Worm (Caenorhabditis elegans): ENCODE measurements around the gene pll-1.
A peak's percentile ranks its signal among the peaks of the same experiment; 100 is the strongest.

The pll-1 gene

DNA sequence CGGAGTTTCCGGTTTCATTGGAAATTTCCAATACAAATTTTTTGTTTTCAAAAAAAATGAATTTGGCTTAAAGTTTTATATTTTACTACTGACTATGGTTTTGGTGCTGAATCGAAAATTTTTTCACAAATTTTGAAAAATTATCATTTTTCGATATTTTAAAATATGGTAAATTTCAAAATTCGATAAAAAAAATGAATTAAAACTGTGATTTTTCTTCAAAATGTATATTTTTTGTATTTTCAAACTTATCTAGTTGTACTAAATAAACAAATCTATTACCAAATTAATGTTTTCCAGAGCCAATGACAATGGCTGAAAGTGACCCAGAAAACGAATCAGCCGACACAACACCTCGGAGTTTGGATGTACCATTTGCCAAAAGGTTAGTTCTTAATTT lies at the start of gene pll-1:
pll-1 (plus strand) TSS at position 301 of the 400 bp plus-strand sequence.
- TF ChIP-seq W03F9.2 (tag; optimal IDR thresholded peaks at IDR 0.05) (no peak), him-1 (tag; optimal IDR thresholded peaks at IDR 0.05) (no peak), dao-5 (tag; optimal IDR thresholded peaks at IDR 0.05) (no peak)

DNA sequence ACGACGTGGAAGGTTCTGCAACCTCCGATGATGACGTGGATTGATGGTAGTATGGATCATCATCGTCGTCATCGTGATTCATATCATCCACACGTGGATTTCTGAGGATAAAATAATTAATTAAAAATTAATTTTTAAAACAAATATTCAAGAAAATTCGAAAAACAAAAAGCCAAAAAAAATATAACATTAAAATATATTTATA lies 22.7 kb upstream of the pll-1 start, which contains the start of gene Y50D7A.8:
Y50D7A.8 (minus strand) TSS at position 101 of the 205 bp plus-strand sequence.
- TF ChIP-seq him-1 (tag; optimal IDR thresholded peaks at IDR 0.05) (no peak), dao-5 (tag; optimal IDR thresholded peaks at IDR 0.05) (no peak), W03F9.2 (tag; optimal IDR thresholded peaks at IDR 0.05) (no peak)

DNA sequence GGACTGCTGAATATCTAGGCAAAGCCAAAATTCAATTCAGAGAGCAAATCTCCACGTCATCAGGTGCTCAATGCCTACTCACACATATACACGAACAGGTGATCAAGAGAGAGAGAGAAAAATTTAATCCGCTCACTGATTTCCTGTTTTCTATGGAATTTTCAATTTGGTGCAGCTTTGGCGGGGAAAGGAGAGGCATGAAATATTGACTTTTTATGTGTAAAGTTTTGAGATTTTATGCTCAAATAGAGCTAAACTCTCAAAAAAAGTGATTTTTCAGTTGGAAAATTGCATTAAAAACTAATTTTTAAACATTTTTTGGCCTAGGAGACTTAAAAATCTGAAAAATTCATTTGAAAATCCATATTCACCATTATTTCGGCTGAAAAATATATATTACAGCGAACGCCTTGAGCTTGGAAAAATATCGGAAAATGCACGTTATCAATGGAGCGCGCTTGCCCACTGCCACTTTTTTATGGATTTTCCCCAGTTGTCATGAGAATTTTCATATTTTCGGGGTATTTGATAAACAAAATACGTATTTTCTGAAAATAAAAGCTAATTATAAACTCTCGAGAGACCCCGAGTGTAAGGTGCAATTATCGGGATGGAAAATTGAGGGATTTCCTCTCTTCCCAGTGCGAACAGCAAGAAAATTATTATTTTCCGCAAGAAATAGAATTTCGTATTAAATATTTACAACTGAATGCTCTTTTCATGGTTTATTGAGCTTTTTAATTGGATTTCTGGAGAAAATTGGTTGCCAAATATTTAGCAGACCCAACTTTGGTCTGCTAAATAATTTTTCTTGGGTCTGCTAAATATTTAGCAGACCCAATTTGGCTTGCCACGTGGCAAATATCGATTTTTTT lies 22.2 kb upstream of the pll-1 start:
- TF ChIP-seq him-1 (tag; optimal IDR thresholded peaks at IDR 0.05) (peak; percentile 33), W03F9.2 (tag; optimal IDR thresholded peaks at IDR 0.05) (no peak), dao-5 (tag; optimal IDR thresholded peaks at IDR 0.05) (no peak)

DNA sequence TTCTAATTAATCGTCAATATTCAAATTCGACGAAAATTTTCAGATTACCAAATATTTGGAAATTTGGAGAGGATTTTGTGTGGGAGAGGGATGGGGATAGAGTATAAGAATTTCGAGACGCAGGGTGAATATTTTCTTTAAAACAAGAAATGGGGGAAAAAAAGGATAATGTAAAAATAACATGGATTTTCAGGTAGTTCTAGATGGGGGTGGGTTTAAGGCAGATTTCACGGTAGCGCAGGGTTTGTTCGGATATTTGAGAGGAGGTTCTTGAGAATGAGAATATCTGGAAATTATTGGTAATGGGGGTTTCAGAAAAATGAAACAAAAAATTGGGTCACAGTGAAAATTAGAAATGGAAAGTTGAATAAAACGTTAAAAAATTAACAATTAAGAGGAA lies 21.4 kb upstream of the pll-1 start:
- no peak for TF ChIP-seq W03F9.2 (tag; optimal IDR thresholded peaks at IDR 0.05)
- no peak for TF ChIP-seq dao-5 (tag; optimal IDR thresholded peaks at IDR 0.05)
- TF ChIP-seq him-1 (tag; optimal IDR thresholded peaks at IDR 0.05), result no peak

- TF ChIP-seq dao-5 (tag; optimal IDR thresholded peaks at IDR 0.05), result no peak
- no peak for TF ChIP-seq him-1 (tag; optimal IDR thresholded peaks at IDR 0.05)
- no peak for TF ChIP-seq W03F9.2 (tag; optimal IDR thresholded peaks at IDR 0.05)
Measured at ce11 chrIII:345503-345902, 20.2 kb upstream of the pll-1 start.

- no peak for TF ChIP-seq him-1 (tag; optimal IDR thresholded peaks at IDR 0.05)
- no peak for TF ChIP-seq W03F9.2 (tag; optimal IDR thresholded peaks at IDR 0.05)
- no peak for TF ChIP-seq dao-5 (tag; optimal IDR thresholded peaks at IDR 0.05)
Measured at ce11 chrIII:346942-347341, 18.8 kb upstream of the pll-1 start.

DNA sequence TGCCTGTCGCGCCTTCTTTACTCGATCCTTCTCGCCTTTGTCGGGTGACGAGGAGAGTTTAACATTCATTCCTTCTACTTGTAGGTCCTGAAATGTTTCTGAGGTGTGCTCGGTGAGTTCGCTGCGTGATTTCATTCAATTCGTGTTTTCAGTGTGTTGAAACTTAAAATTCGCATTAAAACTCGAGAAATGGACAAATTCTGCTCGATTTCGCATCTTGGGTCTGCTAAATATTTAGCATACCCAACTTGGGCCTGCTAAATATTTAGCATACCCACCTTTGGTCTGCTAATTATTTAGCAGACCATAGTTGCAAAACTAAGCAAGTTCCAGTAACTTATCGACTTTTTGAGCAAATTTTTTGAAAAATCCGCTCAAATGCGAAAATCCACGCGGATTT lies 18.4 kb upstream of the pll-1 start:
- TF ChIP-seq W03F9.2 (tag; optimal IDR thresholded peaks at IDR 0.05) (no peak), him-1 (tag; optimal IDR thresholded peaks at IDR 0.05) (no peak), dao-5 (tag; optimal IDR thresholded peaks at IDR 0.05) (no peak)

ce11 chrIII:348465-348864 lies 17.3 kb upstream of the pll-1 start:
- TF ChIP-seq him-1 (tag; optimal IDR thresholded peaks at IDR 0.05), result no peak
- no peak for TF ChIP-seq W03F9.2 (tag; optimal IDR thresholded peaks at IDR 0.05)
- TF ChIP-seq dao-5 (tag; optimal IDR thresholded peaks at IDR 0.05), result no peak

- peak; percentile 94 for TF ChIP-seq him-1 (tag; optimal IDR thresholded peaks at IDR 0.05)
- TF ChIP-seq dao-5 (tag; optimal IDR thresholded peaks at IDR 0.05), result peak; percentile 91
- TF ChIP-seq W03F9.2 (tag; optimal IDR thresholded peaks at IDR 0.05), result peak; percentile 53
Measured at ce11 chrIII:349511-350165, 16.1 kb upstream of the pll-1 start.

ce11 chrIII:351860-352456 lies 13.8 kb upstream of the pll-1 start:
- TF ChIP-seq dao-5 (tag; optimal IDR thresholded peaks at IDR 0.05) (no peak), him-1 (tag; optimal IDR thresholded peaks at IDR 0.05) (no peak), W03F9.2 (tag; optimal IDR thresholded peaks at IDR 0.05) (no peak)

- no peak for TF ChIP-seq W03F9.2 (tag; optimal IDR thresholded peaks at IDR 0.05)
- no peak for TF ChIP-seq him-1 (tag; optimal IDR thresholded peaks at IDR 0.05)
- no peak for TF ChIP-seq dao-5 (tag; optimal IDR thresholded peaks at IDR 0.05)
Measured at ce11 chrIII:352992-353391, 12.8 kb upstream of the pll-1 start.

DNA sequence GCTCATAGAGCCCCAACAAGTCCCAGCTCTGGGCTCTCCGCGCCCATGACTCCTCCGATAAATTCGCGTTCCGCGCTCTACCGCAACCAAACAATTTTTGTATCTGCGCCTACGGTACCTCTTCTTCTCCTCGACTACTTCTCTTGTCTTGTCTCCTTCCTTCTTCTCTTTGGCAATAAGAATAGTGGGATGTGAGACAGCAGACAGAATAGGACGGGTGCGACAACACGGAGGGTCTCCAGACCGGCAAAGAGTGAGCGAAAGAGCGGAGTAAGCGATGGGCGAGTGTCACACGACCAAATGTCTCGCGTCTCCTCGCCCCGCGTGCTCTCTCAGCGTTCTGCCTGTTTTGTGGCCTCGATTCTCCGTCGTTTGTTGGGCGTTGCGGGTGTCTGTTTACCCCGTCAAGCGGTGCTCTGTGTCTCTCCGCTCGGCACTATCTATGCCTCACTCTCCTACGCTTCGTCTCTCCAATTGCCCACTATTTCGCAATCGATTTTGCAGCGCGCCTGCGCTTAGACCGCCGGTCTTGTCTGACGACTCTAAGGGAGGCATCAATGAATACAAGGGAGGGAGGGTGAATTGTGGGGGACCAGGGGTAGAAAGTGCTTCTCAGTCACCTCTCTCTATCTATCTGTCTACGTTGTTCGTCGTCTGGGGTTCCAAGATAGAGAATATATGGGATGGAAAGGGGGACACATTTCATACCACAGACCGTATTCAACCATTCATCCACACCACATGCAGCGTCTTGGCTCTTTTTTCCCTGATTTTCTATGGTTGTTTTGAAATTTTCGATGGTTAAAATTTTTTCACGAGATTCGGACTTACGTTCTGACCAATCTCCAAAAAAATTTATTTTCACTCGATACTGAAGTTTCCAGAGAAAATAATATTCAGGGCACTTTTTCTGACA lies 10.9 kb upstream of the pll-1 start, which contains the start of gene gei-4:
gei-4 (minus strand) TSS at position 256 of the 916 bp plus-strand sequence.
- TF ChIP-seq W03F9.2 (tag; optimal IDR thresholded peaks at IDR 0.05) (peak; percentile 3), him-1 (tag; optimal IDR thresholded peaks at IDR 0.05) (peak; percentile 95), dao-5 (tag; optimal IDR thresholded peaks at IDR 0.05) (peak; percentile 38)

Data from whole organism, L4/young adult.